Worm (Caenorhabditis elegans) whole organism, L1 larva: ENCODE data around the gene Y46E12A.2.

Experiments used
- C16A3.4 ChIP-seq: fragments of 150-350 bp; optimal IDR thresholded peaks from 2 replicates; lab custom pipeline; 2014; ENCODE audit warnings: missing biosample characterization, missing genetic modification characterization
- C34B4.2 ChIP-seq: sonication (generic microtip); optimal IDR thresholded peaks from 2 replicates; lab custom pipeline; 2017; ENCODE audit warnings: mild to moderate bottlenecking, missing genetic modification characterization, missing compliant biosample characterization
- F16B12.6 ChIP-seq: fragments of 150-350 bp; optimal IDR thresholded peaks from 2 replicates; lab custom pipeline; 2014; ENCODE audit warnings: missing biosample characterization, missing genetic modification characterization
- aha-1 ChIP-seq: fragments of 150-350 bp; optimal IDR thresholded peaks from 2 replicates; lab custom pipeline; 2014; ENCODE audit warnings: missing biosample characterization, missing genetic modification characterization
- alr-1 ChIP-seq: fragments of 200-800 bp; sonication (Bioruptor generic); optimal IDR thresholded peaks from 2 replicates; lab custom pipeline; 2018; ENCODE audit warnings: borderline replicate concordance, mild to moderate bottlenecking, missing genetic modification characterization, missing compliant biosample characterization
- aly-2 ChIP-seq: fragments of 150-350 bp; optimal IDR thresholded peaks from 2 replicates; lab custom pipeline; 2014; ENCODE audit warnings: missing biosample characterization, missing genetic modification characterization
- blmp-1 ChIP-seq: fragments of 150-350 bp; optimal IDR thresholded peaks from 2 replicates; lab custom pipeline; 2014; ENCODE audit warnings: missing biosample characterization, missing genetic modification characterization
- ceh-63 ChIP-seq: fragments of 200-800 bp; sonication (Bioruptor generic); optimal IDR thresholded peaks from 2 replicates; lab custom pipeline; 2018; ENCODE audit warnings: mild to moderate bottlenecking, missing genetic modification characterization, missing compliant biosample characterization
- ceh-8 ChIP-seq: fragments of 200-800 bp; sonication (Bioruptor generic); optimal IDR thresholded peaks from 2 replicates; lab custom pipeline; 2018; ENCODE audit warnings: mild to moderate bottlenecking, missing genetic modification characterization, moderate library complexity, missing compliant biosample characterization
- ceh-82 ChIP-seq, 3 experiments: fragments of 150-350 bp in 1 of 3; sonication (generic microtip) in 2 of 3; optimal IDR thresholded peaks; 2 replicates each; lab custom pipeline; 2014 to 2017; ENCODE audit warnings: missing biosample characterization in 3 of 3, missing genetic modification characterization in 3 of 3
- ceh-88 ChIP-seq: fragments of 200-800 bp; sonication (Bioruptor generic); IDR thresholded peaks from 2 replicates; pipeline ENCODE4 v1.3.6; 2022; ENCODE audit warnings: missing genetic modification characterization, missing compliant biosample characterization
- ces-1 ChIP-seq: fragments of 150-350 bp; optimal IDR thresholded peaks from 2 replicates; lab custom pipeline; 2014; ENCODE audit warnings: missing biosample characterization, missing genetic modification reagents, missing genetic modification characterization
- dpl-1 ChIP-seq, 3 experiments: fragments of 150-350 bp in 2 of 3; sonication (generic microtip) in 1 of 3; optimal IDR thresholded peaks; 2 replicates each; lab custom pipeline; 2014 to 2017; ENCODE audit warnings: missing biosample characterization in 3 of 3, missing genetic modification characterization in 3 of 3, missing genetic modification reagents in 3 of 3
- dsc-1 ChIP-seq: sonication (generic microtip); optimal IDR thresholded peaks from 2 replicates; lab custom pipeline; 2016; ENCODE audit warnings: mild to moderate bottlenecking, missing genetic modification characterization, missing compliant biosample characterization
- efl-3 ChIP-seq: fragments of 200-800 bp; sonication (Bioruptor generic); optimal IDR thresholded peaks from 2 replicates; lab custom pipeline; 2018; ENCODE audit warnings: mild to moderate bottlenecking, missing genetic modification characterization, missing compliant biosample characterization
- egl-13 ChIP-seq: sonication (generic microtip); optimal IDR thresholded peaks from 2 replicates; lab custom pipeline; 2016; ENCODE audit warnings: missing genotype, missing genetic modification reagents, missing genetic modification characterization, missing compliant biosample characterization
- egl-27 ChIP-seq, 2 experiments: fragments of 150-350 bp in 1 of 2; sonication (generic microtip); optimal IDR thresholded peaks; 3 replicates each; lab custom pipeline; 2017 to 2018; ENCODE audit warnings: missing biosample characterization in 2 of 2, missing genetic modification characterization in 2 of 2, missing genetic modification reagents in 2 of 2
- ets-5 ChIP-seq: fragments of 200-800 bp; sonication (Bioruptor generic); IDR thresholded peaks from 2 replicates; pipeline ENCODE4 v1.3.6; 2022; ENCODE audit warnings: missing genetic modification characterization, missing compliant biosample characterization
- fkh-4 ChIP-seq: sonication (generic microtip); optimal IDR thresholded peaks from 2 replicates; lab custom pipeline; 2016; ENCODE audit warnings: missing compliant biosample characterization, missing genetic modification characterization, borderline replicate concordance
- fos-1 ChIP-seq: fragments of 150-350 bp; optimal IDR thresholded peaks from 2 replicates; lab custom pipeline; 2014; ENCODE audit warnings: missing biosample characterization, missing genetic modification characterization
- hlh-4 ChIP-seq: sonication (generic microtip); optimal IDR thresholded peaks from 2 replicates; lab custom pipeline; 2016; ENCODE audit warnings: mild to moderate bottlenecking, missing genetic modification characterization, missing compliant biosample characterization
- hpl-2 ChIP-seq: fragments of 150-350 bp; optimal IDR thresholded peaks from 2 replicates; lab custom pipeline; 2014; ENCODE audit warnings: missing biosample characterization, missing genetic modification reagents, missing genetic modification characterization
- jun-1 ChIP-seq: fragments of 150-350 bp; optimal IDR thresholded peaks from 2 replicates; lab custom pipeline; 2014; ENCODE audit warnings: missing biosample characterization, missing genetic modification reagents, missing genetic modification characterization
- lin-13 ChIP-seq: fragments of 150-350 bp; optimal IDR thresholded peaks from 2 replicates; lab custom pipeline; 2014; ENCODE audit warnings: missing biosample characterization, missing genetic modification reagents, missing genetic modification characterization
- lin-14 ChIP-seq: fragments of 200-800 bp; sonication (Bioruptor generic); optimal IDR thresholded peaks from 2 replicates; lab custom pipeline; 2018; ENCODE audit warnings: mild to moderate bottlenecking, missing genetic modification characterization, moderate library complexity, missing compliant biosample characterization
- lin-15B ChIP-seq: fragments of 150-350 bp; sonication (generic microtip); optimal IDR thresholded peaks from 3 replicates; lab custom pipeline; 2014; ENCODE audit warnings: missing biosample characterization, missing genetic modification characterization
- lin-35 ChIP-seq, 2 experiments: fragments of 150-350 bp; optimal IDR thresholded peaks; 2 replicates each; lab custom pipeline; 2014; ENCODE audit warnings: missing biosample characterization in 2 of 2, missing genetic modification characterization in 2 of 2, missing genetic modification reagents in 2 of 2
- mab-9 ChIP-seq: fragments of 200-800 bp; sonication (Bioruptor generic); IDR thresholded peaks from 2 replicates; pipeline ENCODE4 v1.3.6; 2022; ENCODE audit warnings: missing genetic modification reagents, missing genetic modification characterization, missing compliant biosample characterization
- nhr-11 ChIP-seq: fragments of 150-350 bp; optimal IDR thresholded peaks from 2 replicates; lab custom pipeline; 2014; ENCODE audit warnings: missing biosample characterization, missing genetic modification characterization
- nhr-12 ChIP-seq: sonication (generic microtip); optimal IDR thresholded peaks from 2 replicates; lab custom pipeline; 2017; ENCODE audit warnings: missing biosample characterization, missing genetic modification characterization
- nhr-237 ChIP-seq: fragments of 150-350 bp; optimal IDR thresholded peaks from 2 replicates; lab custom pipeline; 2014; ENCODE audit warnings: missing biosample characterization, missing genetic modification characterization
- nhr-71 ChIP-seq: sonication (generic microtip); optimal IDR thresholded peaks from 2 replicates; lab custom pipeline; 2016; ENCODE audit warnings: mild to moderate bottlenecking, missing genetic modification characterization, moderate library complexity, missing compliant biosample characterization
- nhr-76 ChIP-seq: sonication (generic microtip); optimal IDR thresholded peaks from 2 replicates; lab custom pipeline; 2017; ENCODE audit warnings: missing biosample characterization, missing genetic modification characterization
- nhr-77 ChIP-seq: fragments of 150-350 bp; optimal IDR thresholded peaks from 2 replicates; lab custom pipeline; 2014; ENCODE audit warnings: missing biosample characterization, missing genetic modification characterization
- nhr-84 ChIP-seq: sonication (generic microtip); optimal IDR thresholded peaks from 2 replicates; lab custom pipeline; 2017; ENCODE audit warnings: missing biosample characterization, missing genetic modification characterization
- nhr-85 ChIP-seq: sonication (generic microtip); peaks from one replicate; lab custom pipeline; 2016; ENCODE audit warnings: missing genetic modification characterization, inconsistent platforms, missing compliant biosample characterization
- nhr-90 ChIP-seq: sonication (generic microtip); optimal IDR thresholded peaks from 2 replicates; lab custom pipeline; 2016; ENCODE audit warnings: mild to moderate bottlenecking, missing genetic modification characterization, missing compliant biosample characterization; ENCODE audit not compliant: poor library complexity
- pqm-1 ChIP-seq: sonication (generic microtip); optimal IDR thresholded peaks from 3 replicates; lab custom pipeline; 2017; ENCODE audit warnings: missing biosample characterization, missing genetic modification characterization
- rnt-1 ChIP-seq: sonication (generic microtip); optimal IDR thresholded peaks from 2 replicates; lab custom pipeline; 2016; ENCODE audit warnings: mild to moderate bottlenecking, missing genetic modification characterization, moderate library complexity, missing compliant biosample characterization
- skn-1 ChIP-seq: fragments of 150-350 bp; optimal IDR thresholded peaks from 2 replicates; lab custom pipeline; 2014; ENCODE audit warnings: missing biosample characterization, missing genetic modification characterization
- snpc-4 ChIP-seq: fragments of 150-350 bp; optimal IDR thresholded peaks from 2 replicates; lab custom pipeline; 2014; ENCODE audit warnings: missing biosample characterization, missing genetic modification characterization
- snu-23 ChIP-seq: sonication (generic microtip); optimal IDR thresholded peaks from 2 replicates; lab custom pipeline; 2016; ENCODE audit warnings: missing genetic modification characterization, missing compliant biosample characterization
- swsn-7 ChIP-seq: sonication (generic microtip); optimal IDR thresholded peaks from 2 replicates; lab custom pipeline; 2016; ENCODE audit warnings: missing genetic modification characterization, missing compliant biosample characterization
- tbx-2 ChIP-seq: sonication (generic microtip); optimal IDR thresholded peaks from 2 replicates; lab custom pipeline; 2016; ENCODE audit warnings: missing genetic modification characterization, missing compliant biosample characterization
- tlp-1 ChIP-seq: fragments of 150-350 bp; optimal IDR thresholded peaks from 2 replicates; lab custom pipeline; 2014; ENCODE audit warnings: missing biosample characterization, missing genetic modification characterization
- unc-130 ChIP-seq: fragments of 150-350 bp; optimal IDR thresholded peaks from 2 replicates; lab custom pipeline; 2017; ENCODE audit warnings: missing biosample characterization, missing genetic modification characterization, inconsistent platforms
- xbp-1 ChIP-seq: sonication (generic microtip); optimal IDR thresholded peaks from 2 replicates; lab custom pipeline; 2016; ENCODE audit warnings: missing genetic modification characterization, missing compliant biosample characterization
- zag-1 ChIP-seq: fragments of 150-350 bp; optimal IDR thresholded peaks from 2 replicates; lab custom pipeline; 2014; ENCODE audit warnings: missing biosample characterization, missing genetic modification characterization
- ztf-11 ChIP-seq, 2 experiments: sonication (generic microtip); optimal IDR thresholded peaks; 2 replicates each; lab custom pipeline; 2016 to 2017; ENCODE audit warnings: missing genetic modification characterization in 2 of 2, missing biosample characterization in 1 of 2, missing compliant biosample characterization in 1 of 2

The Y46E12A.2 gene

ce11 chrIII:1777468-1777867, 18.7 kb downstream of the Y46E12A.2 start, which contains the start of gene Y39A3CL.3 (continued):
- no peak for TF ChIP-seq ets-5
- no peak for TF ChIP-seq zag-1
- peak; percentile 9 for TF ChIP-seq tbx-2 (tag; lab: Kevin White, UChicago)
- peak; percentile 23 for TF ChIP-seq xbp-1
- no peak for TF ChIP-seq egl-13 (tag; lab: Kevin White, UChicago)
- no peak for TF ChIP-seq dsc-1 (tag; lab: Kevin White, UChicago)
- TF ChIP-seq lin-13 (GFP tag; lab: Kevin White, UChicago) = no peak
- TF ChIP-seq blmp-1 (tag; lab: Kevin White, UChicago) = peak; percentile 3
- TF ChIP-seq ceh-82 (tag; optimal IDR thresholded peaks at IDR 0.05; lab: Kevin White, UChicago) = peak in 2 of 3 experiments; percentile 28 to 59
- peak; percentile 29 for TF ChIP-seq rnt-1 (tag; lab: Kevin White, UChicago)
- TF ChIP-seq lin-14 (GFP tag; lab: Kevin White, UChicago) = peak; percentile 14
- no peak for TF ChIP-seq nhr-77 (tag; lab: Kevin White, UChicago)
- TF ChIP-seq F16B12.6 (tag; lab: Kevin White, UChicago) = peak; percentile 86
- no peak for TF ChIP-seq nhr-11 (tag; lab: Kevin White, UChicago)
- no peak for TF ChIP-seq nhr-71 (tag; lab: Kevin White, UChicago)
- no peak for TF ChIP-seq ceh-8
- no peak for TF ChIP-seq unc-130 (tag; lab: Kevin White, UChicago)
- TF ChIP-seq pqm-1 (tag; lab: Kevin White, UChicago) = no peak
- TF ChIP-seq lin-35 (GFP tag; optimal IDR thresholded peaks at IDR 0.05; lab: Kevin White, UChicago) = peak; percentile 40 to 51

- TF ChIP-seq ztf-11 (tag; optimal IDR thresholded peaks at IDR 0.05; lab: Kevin White, UChicago) (no peak), egl-27 (tag; optimal IDR thresholded peaks at IDR 0.05; lab: Kevin White, UChicago) (no peak), nhr-90 (tag; lab: Kevin White, UChicago) (no peak), efl-3 (GFP tag; lab: Kevin White, UChicago) (no peak), ces-1 (GFP tag; lab: Kevin White, UChicago) (no peak), ceh-63 (GFP tag; lab: Kevin White, UChicago) (no peak), dpl-1 (GFP tag; optimal IDR thresholded peaks at IDR 0.05; lab: Kevin White, UChicago) (no peak), nhr-76 (tag; lab: Kevin White, UChicago) (no peak), mab-9 (GFP tag; lab: Robert Waterston, UW) (no peak), C34B4.2 (no peak), ceh-8 (no peak), fos-1 (tag; lab: Kevin White, UChicago) (no peak), aha-1 (tag; lab: Kevin White, UChicago) (no peak)
Observed at ce11 chrIII:1777969-1778368, 19.2 kb downstream of the Y46E12A.2 start, which contains the start of gene Y39A3CL.4. Y39A3CL.4 (minus strand) TSS chrIII:1778069.

- TF ChIP-seq ces-1 (GFP tag; lab: Kevin White, UChicago) = no peak
- TF ChIP-seq rnt-1 (tag; lab: Kevin White, UChicago) = no peak
- TF ChIP-seq swsn-7 (tag; lab: Kevin White, UChicago) = peak; percentile 51
- no peak for TF ChIP-seq C16A3.4 (tag; lab: Kevin White, UChicago)
- no peak for TF ChIP-seq tlp-1 (tag; lab: Kevin White, UChicago)
- TF ChIP-seq ceh-88 (GFP tag; lab: Robert Waterston, UW) = no peak
- TF ChIP-seq hpl-2 (GFP tag; lab: Kevin White, UChicago) = no peak
- TF ChIP-seq aly-2 (tag; lab: Kevin White, UChicago) = no peak
- TF ChIP-seq skn-1 (tag; lab: Kevin White, UChicago) = peak; percentile 24
- no peak for TF ChIP-seq snpc-4 (tag; lab: Kevin White, UChicago)
- TF ChIP-seq nhr-85 (tag; lab: Kevin White, UChicago) = peak; percentile 2
- no peak for TF ChIP-seq ceh-63 (GFP tag; lab: Kevin White, UChicago)
- peak; percentile 86 for TF ChIP-seq lin-14 (GFP tag; lab: Kevin White, UChicago)
- peak; percentile 4 for TF ChIP-seq zag-1
- TF ChIP-seq hlh-4 (tag; lab: Kevin White, UChicago) = no peak
- TF ChIP-seq fkh-4 (tag; lab: Kevin White, UChicago) = no peak
- TF ChIP-seq jun-1 = no peak
- TF ChIP-seq ceh-82 (tag; optimal IDR thresholded peaks at IDR 0.05; lab: Kevin White, UChicago) = peak in 2 of 3 experiments; percentile 47 to 91
- TF ChIP-seq nhr-12 (tag; lab: Kevin White, UChicago) = no peak
- no peak for TF ChIP-seq pqm-1 (tag; lab: Kevin White, UChicago)
- TF ChIP-seq dpl-1 (GFP tag; optimal IDR thresholded peaks at IDR 0.05; lab: Kevin White, UChicago) = peak in 1 of 3 experiments; percentile 29
- TF ChIP-seq egl-27 (tag; optimal IDR thresholded peaks at IDR 0.05; lab: Kevin White, UChicago) = no peak
- no peak for TF ChIP-seq alr-1 (tag; lab: Kevin White, UChicago)
- peak; percentile 11 for TF ChIP-seq lin-15B
- peak; percentile 55 for TF ChIP-seq nhr-71 (tag; lab: Kevin White, UChicago)
- TF ChIP-seq nhr-237 (tag; lab: Kevin White, UChicago) = no peak
- peak; percentile 48 for TF ChIP-seq snu-23 (GFP tag; lab: Kevin White, UChicago)
- TF ChIP-seq lin-35 (GFP tag; optimal IDR thresholded peaks at IDR 0.05; lab: Kevin White, UChicago) = peak in 1 of 2 experiments; percentile 52
- TF ChIP-seq nhr-84 (tag; lab: Kevin White, UChicago) = no peak
Observed at ce11 chrIII:1785776-1786175, 27.0 kb downstream of the Y46E12A.2 start.
